Fruit fly (Drosophila melanogaster): ENCODE results near the gene Pmm2.

dm6 chr3L:12572366-12572765 lies 38.0 kb downstream of the Pmm2 start, which contains the start of gene sowah:
- TF ChIP-seq svp (GFP tag) (no peak), achi (GFP tag; optimal IDR thresholded peaks at IDR 0.05) (no peak), CG6854 (GFP tag; optimal IDR thresholded peaks at IDR 0.05) (no peak), fkh (GFP tag; optimal IDR thresholded peaks at IDR 0.05) (peak; percentile 97), dac (GFP tag; optimal IDR thresholded peaks at IDR 0.05) (no peak), CG3032 (tag; optimal IDR thresholded peaks at IDR 0.05) (peak; percentile 58), CG6276 (GFP tag; optimal IDR thresholded peaks at IDR 0.05) (no peak), CG3919 (GFP tag; optimal IDR thresholded peaks at IDR 0.05) (peak; percentile 41)

Data from whole organism, prepupa.